Fruit fly (Drosophila melanogaster): ENCODE results near the gene mRpL22.

DNA sequence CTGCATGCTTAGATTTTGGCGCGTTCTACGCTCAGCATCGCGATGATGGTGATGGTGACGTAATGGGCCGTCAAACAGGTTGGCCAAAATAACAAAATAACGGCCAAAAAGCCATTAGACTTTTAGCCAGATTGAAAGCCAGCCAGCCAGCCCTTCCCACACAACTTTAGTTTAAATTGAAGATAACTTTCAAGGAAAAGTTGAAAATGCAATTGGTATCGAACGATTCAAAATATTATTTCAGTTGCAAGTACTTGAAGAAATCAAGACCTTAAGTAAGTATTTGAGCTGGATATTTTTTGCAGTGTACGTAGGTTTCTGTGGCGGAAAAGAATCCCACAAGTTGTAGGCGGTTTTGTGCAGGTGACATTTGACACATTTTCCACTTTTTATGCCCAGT lies 2.7 kb upstream of the mRpL22 start:
- TF ChIP-seq CG4328 (GFP tag; optimal IDR thresholded peaks at IDR 0.05) (no peak), ci (GFP tag; IDR thresholded peaks at IDR 0.05) (0 out of 3 replicates have a peak, but pooled peaks have one; percentile 21), sens-2 (GFP tag; IDR thresholded peaks at IDR 0.05) (no peak), CG11085 (GFP tag; IDR thresholded peaks at IDR 0.05) (no peak), gro (GFP tag; optimal IDR thresholded peaks at IDR 0.05) (peak; percentile 65), mld (GFP tag; IDR thresholded peaks at IDR 0.05; ENCODE audit: partially characterized antibody) (no peak)

Data from whole organism, embryonic.